Fruit fly (Drosophila melanogaster): ENCODE results near the gene CG8907.

The CG8907 gene

DNA sequence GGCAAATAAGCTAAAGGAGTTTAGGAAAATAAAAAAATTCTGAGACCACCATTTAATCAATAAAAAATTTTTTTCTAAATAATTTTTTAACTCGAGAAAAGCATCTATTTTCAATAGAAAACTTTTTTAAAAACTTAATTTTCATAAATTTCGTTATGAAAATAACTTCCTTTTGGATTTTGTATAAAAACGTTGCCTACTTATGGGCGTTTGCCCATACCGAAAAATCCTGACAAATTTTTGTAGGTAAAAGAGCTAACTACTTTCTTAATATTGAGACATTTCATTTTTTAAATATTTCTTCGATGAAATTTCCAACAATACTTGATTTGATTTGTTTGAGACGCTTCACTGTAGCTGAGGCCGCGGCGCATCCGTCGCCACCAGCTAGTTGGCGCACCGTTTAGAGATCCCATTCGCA lies 52.2 kb downstream of the CG8907 start:
- no peak for TF ChIP-seq CG32264 (GFP tag; optimal IDR thresholded peaks at IDR 0.05)
- TF ChIP-seq fru (GFP tag; optimal IDR thresholded peaks at IDR 0.05), result peak; percentile 16
- TF ChIP-seq foxo (GFP tag; optimal IDR thresholded peaks at IDR 0.05), result peak in 1 of 2 experiments; percentile 20
- TF ChIP-seq woc (GFP tag; optimal IDR thresholded peaks at IDR 0.05), result peak; percentile 20
- peak; percentile 32 for TF ChIP-seq sv (GFP tag; optimal IDR thresholded peaks at IDR 0.05)
- TF ChIP-seq ey (GFP tag; optimal IDR thresholded peaks at IDR 0.05), result peak; percentile 31
- TF ChIP-seq psq (GFP tag; optimal IDR thresholded peaks at IDR 0.05), result peak; percentile 12
- TF ChIP-seq brk (GFP tag; optimal IDR thresholded peaks at IDR 0.05), result no peak

DNA sequence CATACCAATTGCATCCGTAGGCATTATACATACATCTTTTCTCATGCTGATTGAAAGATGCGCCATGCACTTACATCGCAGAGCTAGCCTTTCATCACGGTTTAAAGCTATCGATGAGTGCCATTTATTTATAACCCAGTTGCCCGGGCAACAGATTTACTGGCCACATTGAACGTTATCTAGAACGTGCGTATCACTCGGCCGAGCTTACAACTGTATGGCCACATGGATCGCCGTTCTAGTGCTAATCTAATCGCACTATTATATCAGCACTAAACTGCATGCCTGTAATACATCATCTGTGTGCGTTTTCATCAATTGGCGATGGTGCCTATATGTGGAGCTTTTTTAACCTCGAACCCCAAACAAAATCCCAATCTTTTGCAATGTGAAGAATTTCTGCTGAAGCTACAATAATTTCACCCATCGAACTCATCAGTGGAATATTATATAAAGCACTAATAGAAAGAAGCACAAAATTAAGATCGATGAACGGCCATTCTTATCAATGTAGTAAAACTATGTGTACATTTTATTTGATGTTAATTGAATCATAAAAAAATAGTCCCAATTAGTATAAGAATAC lies 52.8 kb downstream of the CG8907 start:
- TF ChIP-seq CG32264 (GFP tag; optimal IDR thresholded peaks at IDR 0.05), result no peak

DNA sequence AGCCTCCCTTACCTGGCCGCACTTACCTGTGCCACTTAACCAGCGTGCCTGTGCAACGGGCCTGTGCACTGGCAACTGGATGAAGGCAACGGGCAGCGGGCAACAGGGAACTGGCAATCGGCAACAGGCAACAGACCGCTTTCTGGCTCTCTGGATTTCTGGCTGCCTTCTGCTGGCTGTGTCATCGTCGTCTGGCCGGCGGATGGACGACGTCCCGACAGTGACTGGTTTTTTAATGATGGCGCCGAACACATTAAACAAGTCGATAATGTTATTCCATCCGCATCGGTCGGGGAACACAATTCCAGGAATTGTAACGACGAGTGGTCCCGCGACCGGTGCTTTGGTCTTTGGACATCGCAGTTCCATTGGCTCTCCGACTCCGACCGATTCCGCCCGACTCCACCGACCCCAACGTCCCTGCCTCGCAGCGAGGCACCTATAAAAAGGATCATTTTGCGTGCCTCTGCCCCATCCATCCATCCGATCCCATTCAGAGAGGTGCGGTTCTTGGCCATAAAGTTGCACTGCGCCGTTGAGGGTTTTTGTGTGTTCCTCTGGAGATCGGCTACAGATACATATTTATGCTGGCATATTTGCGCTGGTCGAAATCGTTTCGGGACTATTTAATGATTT lies 53.8 kb downstream of the CG8907 start:
- peak; percentile 38 for TF ChIP-seq Hr83 (GFP tag; optimal IDR thresholded peaks at IDR 0.05; ENCODE audit: poor library complexity, severe bottlenecking)
- no peak for TF ChIP-seq dmrt93B (GFP tag; optimal IDR thresholded peaks at IDR 0.05)
- peak; percentile 56 for TF ChIP-seq Dif (GFP tag; optimal IDR thresholded peaks at IDR 0.05; ENCODE audit: partially characterized antibody)
- TF ChIP-seq CG9705 (GFP tag; optimal IDR thresholded peaks at IDR 0.05), result no peak
- peak in 1 of 2 experiments; percentile 9 for TF ChIP-seq dl (GFP tag; optimal IDR thresholded peaks at IDR 0.05; ENCODE audit: insufficient read depth in 1 of 2, partially characterized antibody in 2 of 2)
- no peak for TF ChIP-seq ey (GFP tag; optimal IDR thresholded peaks at IDR 0.05)
- TF ChIP-seq OdsH (GFP tag; optimal IDR thresholded peaks at IDR 0.05), result no peak
- TF ChIP-seq Rel (GFP tag; optimal IDR thresholded peaks at IDR 0.05), result peak; percentile 61
- TF ChIP-seq Rel (tag; optimal IDR thresholded peaks at IDR 0.05), result no peak
- no peak for TF ChIP-seq usp (GFP tag; optimal IDR thresholded peaks at IDR 0.05)
- TF ChIP-seq Vsx2 (GFP tag; optimal IDR thresholded peaks at IDR 0.05; ENCODE audit: partially characterized antibody), result peak; percentile 29
- no peak for TF ChIP-seq sage (GFP tag; optimal IDR thresholded peaks at IDR 0.05)
- TF ChIP-seq pan (optimal IDR thresholded peaks at IDR 0.05), result no peak
- TF ChIP-seq jim (GFP tag; optimal IDR thresholded peaks at IDR 0.05), result no peak
- no peak for TF ChIP-seq lola (GFP tag; optimal IDR thresholded peaks at IDR 0.05)
- no peak for TF ChIP-seq GATAd (GFP tag; optimal IDR thresholded peaks at IDR 0.05)
- TF ChIP-seq Jra (GFP tag; optimal IDR thresholded peaks at IDR 0.05), result no peak
- TF ChIP-seq CrebA (GFP tag; optimal IDR thresholded peaks at IDR 0.05; ENCODE audit: borderline replicate concordance), result no peak
- TF ChIP-seq psq (GFP tag; optimal IDR thresholded peaks at IDR 0.05), result peak; percentile 7
- peak; percentile 2 for TF ChIP-seq HLH106 (tag; optimal IDR thresholded peaks at IDR 0.05)
- no peak for TF ChIP-seq CG32264 (GFP tag; optimal IDR thresholded peaks at IDR 0.05)
- no peak for TF ChIP-seq Dfd (GFP tag; optimal IDR thresholded peaks at IDR 0.05)
- TF ChIP-seq fru (GFP tag; optimal IDR thresholded peaks at IDR 0.05), result peak; percentile 32
- TF ChIP-seq tai (GFP tag; optimal IDR thresholded peaks at IDR 0.05), result no peak
- TF ChIP-seq brk (GFP tag; optimal IDR thresholded peaks at IDR 0.05), result peak; percentile 79
- no peak for TF ChIP-seq dsf (GFP tag; optimal IDR thresholded peaks at IDR 0.05; ENCODE audit: borderline replicate concordance)
